Worm (Caenorhabditis elegans): Measurements from ENCODE around the gene unc-16.

- no peak for TF ChIP-seq dao-5 (tag; optimal IDR thresholded peaks at IDR 0.05)
- TF ChIP-seq him-1 (tag; optimal IDR thresholded peaks at IDR 0.05): no peak
Measured at ce11 chrIII:9590212-9590611, 44.2 kb downstream of the unc-16 start.

Data from whole organism, L4/young adult.